Fruit fly (Drosophila melanogaster) whole organism, prepupa: ENCODE data around the gene CG32487.
A peak's percentile ranks its signal among the peaks of the same experiment; 100 is the strongest.

Experiments
- Blimp-1 ChIP-seq: fragments of 200-800 bp; sonication (Bioruptor generic); optimal IDR thresholded peaks from 3 replicates; lab custom pipeline; 2017; ENCODE audit warnings: missing biosample characterization, missing genetic modification characterization, mild to moderate bottlenecking, moderate library complexity, missing genetic modification reagents
- CG10669 ChIP-seq: fragments of 200-800 bp; sonication (Bioruptor generic); optimal IDR thresholded peaks from 3 replicates; lab custom pipeline; 2018; ENCODE audit warnings: missing biosample characterization, mild to moderate bottlenecking, missing genetic modification characterization, moderate library complexity
- CG11294 ChIP-seq: fragments of 200-800 bp; sonication (Bioruptor generic); IDR thresholded peaks from 2 replicates; pipeline ENCODE4 v1.3.6; 2022; ENCODE audit warnings: missing biosample characterization, missing genetic modification characterization
- CG11762 ChIP-seq: fragments of 200-800 bp; sonication (Bioruptor generic); optimal IDR thresholded peaks from 3 replicates; lab custom pipeline; 2016; ENCODE audit warnings: missing biosample characterization, missing genetic modification characterization; ENCODE audit not compliant: insufficient read depth
- CG15336 ChIP-seq: fragments of 200-800 bp; sonication (Bioruptor generic); IDR thresholded peaks from 2 replicates; pipeline ENCODE4 v1.3.6; 2022; ENCODE audit warnings: missing biosample characterization, missing genetic modification characterization
- CG3032 ChIP-seq: fragments of 200-800 bp; optimal IDR thresholded peaks from 2 replicates; lab custom pipeline; 2019; ENCODE audit warnings: missing biosample characterization, mild to moderate bottlenecking, missing genetic modification characterization, moderate library complexity
- CG31627 ChIP-seq: fragments of 200-800 bp; sonication (Bioruptor generic); optimal IDR thresholded peaks from 3 replicates; lab custom pipeline; 2016; ENCODE audit warnings: missing biosample characterization, missing genetic modification characterization
- CG3919 ChIP-seq: fragments of 200-800 bp; sonication (Bioruptor generic); optimal IDR thresholded peaks from 3 replicates; lab custom pipeline; 2016; ENCODE audit warnings: missing biosample characterization, missing genetic modification characterization
- CG4318 ChIP-seq: fragments of 200-800 bp; sonication (Bioruptor generic); optimal IDR thresholded peaks from 3 replicates; lab custom pipeline; 2017; ENCODE audit warnings: missing biosample characterization, mild to moderate bottlenecking, missing genetic modification characterization
- CG6163 ChIP-seq: fragments of 200-800 bp; sonication (Bioruptor generic); IDR thresholded peaks from 3 replicates; pipeline ENCODE4 v1.3.6; 2022; ENCODE audit warnings: missing biosample characterization, missing genetic modification characterization
- CG6276 ChIP-seq: fragments of 200-800 bp; sonication (Bioruptor generic); optimal IDR thresholded peaks from 2 replicates; lab custom pipeline; 2017; ENCODE audit warnings: missing biosample characterization, mild to moderate bottlenecking, missing genetic modification characterization
- CG6854 ChIP-seq: fragments of 200-800 bp; sonication (Bioruptor generic); optimal IDR thresholded peaks from 2 replicates; lab custom pipeline; 2017; ENCODE audit warnings: missing biosample characterization, mild to moderate bottlenecking, missing genetic modification characterization
- CG8119 ChIP-seq: fragments of 200-800 bp; sonication (Bioruptor generic); IDR thresholded peaks from 3 replicates; pipeline ENCODE4 v1.3.6; 2022; ENCODE audit warnings: missing biosample characterization, missing genetic modification characterization
- CG9139 ChIP-seq: fragments of 200-800 bp; sonication (Bioruptor generic); optimal IDR thresholded peaks from 3 replicates; lab custom pipeline; 2017; ENCODE audit warnings: missing biosample characterization, mild to moderate bottlenecking, missing genetic modification characterization
- Eip75B ChIP-seq: fragments of 200-800 bp; sonication (Bioruptor generic); optimal IDR thresholded peaks from 3 replicates; lab custom pipeline; 2016; ENCODE audit warnings: missing biosample characterization, missing genetic modification characterization
- Eip78C ChIP-seq: fragments of 200-800 bp; sonication (Bioruptor generic); peaks from one replicate; lab custom pipeline; 2016; ENCODE audit warnings: missing biosample characterization, missing genetic modification characterization
- Ets21C ChIP-seq: fragments of 200-800 bp; sonication (Bioruptor generic); optimal IDR thresholded peaks from 3 replicates; lab custom pipeline; 2016; ENCODE audit warnings: missing biosample characterization, missing genetic modification characterization
- Ets96B ChIP-seq: fragments of 200-800 bp; optimal IDR thresholded peaks from 2 replicates; lab custom pipeline; 2019; ENCODE audit warnings: missing biosample characterization, mild to moderate bottlenecking, missing genetic modification characterization, moderate library complexity
- Gug ChIP-seq: fragments of 200-800 bp; sonication (Bioruptor generic); IDR thresholded peaks from 2 replicates; pipeline ENCODE4 v1.3.6; 2022; ENCODE audit warnings: missing biosample characterization, missing genetic modification characterization
- Hr39 ChIP-seq: fragments of 200-800 bp; sonication (Bioruptor generic); optimal IDR thresholded peaks from 2 replicates; lab custom pipeline; 2016; ENCODE audit warnings: missing biosample characterization, missing genetic modification characterization
- Met ChIP-seq: fragments of 200-800 bp; sonication (Bioruptor generic); optimal IDR thresholded peaks from 3 replicates; lab custom pipeline; 2016; ENCODE audit warnings: missing biosample characterization, missing genetic modification characterization
- Smox ChIP-seq: fragments of 200-800 bp; sonication (Bioruptor generic); optimal IDR thresholded peaks from 3 replicates; lab custom pipeline; 2016; ENCODE audit warnings: missing biosample characterization, missing genetic modification characterization
- Sox14 ChIP-seq: fragments of 200-800 bp; sonication (Bioruptor generic); optimal IDR thresholded peaks from 3 replicates; lab custom pipeline; 2016; ENCODE audit warnings: missing biosample characterization, missing genetic modification characterization
- acj6 ChIP-seq: fragments of 200-800 bp; sonication (Bioruptor generic); optimal IDR thresholded peaks from 3 replicates; lab custom pipeline; 2016; ENCODE audit warnings: missing biosample characterization, missing genetic modification characterization
- cyc ChIP-seq: fragments of 200-800 bp; sonication (Bioruptor generic); optimal IDR thresholded peaks from 3 replicates; lab custom pipeline; 2016; ENCODE audit warnings: missing biosample characterization, missing genetic modification characterization
- eg ChIP-seq: fragments of 200-800 bp; sonication (Bioruptor generic); IDR thresholded peaks from 3 replicates; pipeline ENCODE4 v1.3.6; 2022; ENCODE audit warnings: missing biosample characterization, missing genetic modification characterization
- esn ChIP-seq: fragments of 200-800 bp; sonication (Bioruptor generic); optimal IDR thresholded peaks from 2 replicates; lab custom pipeline; 2016; ENCODE audit warnings: missing biosample characterization, mild to moderate bottlenecking, missing genetic modification characterization, moderate library complexity
- net ChIP-seq: fragments of 200-800 bp; sonication (Bioruptor generic); optimal IDR thresholded peaks from 3 replicates; lab custom pipeline; 2016; ENCODE audit warnings: missing biosample characterization, missing genetic modification characterization
- salr ChIP-seq, 2 experiments: fragments of 200-800 bp; sonication (Bioruptor generic); optimal IDR thresholded peaks; 3 replicates each; lab custom pipeline; 2016 to 2018; ENCODE audit warnings: missing biosample characterization in 2 of 2, missing genetic modification characterization in 2 of 2, mild to moderate bottlenecking in 1 of 2
- spab ChIP-seq: fragments of 200-800 bp; sonication (Bioruptor generic); optimal IDR thresholded peaks from 2 replicates; lab custom pipeline; 2017; ENCODE audit warnings: missing biosample characterization, mild to moderate bottlenecking, missing genetic modification characterization, missing genetic modification reagents
- ss ChIP-seq, 2 experiments: fragments of 200-800 bp; sonication (Bioruptor generic); optimal IDR thresholded peaks; 2 replicates in 1 of 2; 3 replicates in 1 of 2; lab custom pipeline; 2017 to 2018; ENCODE audit warnings: mild to moderate bottlenecking in 2 of 2, missing biosample characterization in 2 of 2, missing genetic modification characterization in 2 of 2, moderate library complexity in 1 of 2
- vri ChIP-seq: fragments of 200-800 bp; sonication (Bioruptor generic); optimal IDR thresholded peaks from 3 replicates; lab custom pipeline; 2016; ENCODE audit warnings: missing biosample characterization, mild to moderate bottlenecking, missing genetic modification characterization

Gene CG32487

DNA sequence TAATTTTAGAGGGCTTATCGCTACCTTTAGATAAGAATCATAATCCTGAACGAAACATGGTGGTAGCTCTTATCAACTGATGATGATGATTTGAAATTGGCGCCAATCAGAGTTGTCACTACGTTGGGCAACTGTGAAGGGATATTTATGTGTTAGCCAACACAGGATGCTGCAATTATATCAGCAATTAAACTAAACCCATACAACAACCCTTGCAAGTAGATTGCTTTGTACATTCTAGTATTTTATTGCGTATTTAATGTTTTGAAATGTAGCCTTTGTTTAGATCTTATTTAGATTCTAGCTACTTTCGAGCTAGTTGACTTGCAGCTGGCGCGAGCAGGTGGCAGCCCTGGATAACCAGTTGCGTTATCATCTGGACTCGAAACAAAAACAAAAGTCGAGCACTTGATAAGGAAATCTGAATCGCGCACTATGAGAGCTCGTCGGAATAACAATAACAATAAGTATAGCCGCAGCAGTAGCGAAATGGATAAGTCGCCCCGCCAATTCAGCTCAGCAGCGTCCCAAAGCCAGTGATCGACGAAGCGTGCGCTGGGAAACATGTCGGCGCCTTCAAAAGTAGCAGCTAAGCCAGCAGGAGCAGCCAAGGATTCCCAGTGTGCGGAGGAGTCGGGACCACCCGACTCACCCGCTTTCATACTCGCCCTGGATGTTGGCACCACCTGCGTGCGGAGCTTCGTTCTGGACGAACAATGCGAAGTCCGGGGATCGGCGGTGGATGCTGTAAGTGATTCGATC, 35.2 kb upstream of the CG32487 start, which contains the start of gene CG1271 (continued):
- peak; percentile 62 for TF ChIP-seq esn (GFP tag; lab: Kevin White, UChicago)
- TF ChIP-seq CG4318 = no peak
- peak; percentile 30; the same call in 1 of the 3 replicates for TF ChIP-seq eg (GFP tag; lab: Robert Waterston, UW)
- TF ChIP-seq cyc = peak; percentile 58
- TF ChIP-seq CG6163 (GFP tag; lab: Robert Waterston, UW) = peak; percentile 38; the same call in 2 of the 3 replicates
- TF ChIP-seq CG3032 (tag; lab: Kevin White, UChicago) = peak; percentile 63
- TF ChIP-seq CG10669 (GFP tag; lab: Kevin White, UChicago) = no peak
- no peak for TF ChIP-seq Hr39 (GFP tag; lab: Kevin White, UChicago)
- peak; percentile 20 for TF ChIP-seq Blimp-1
- TF ChIP-seq Eip75B (GFP tag; lab: Kevin White, UChicago) = peak; percentile 39
- TF ChIP-seq CG9139 (GFP tag; lab: Kevin White, UChicago) = no peak
- TF ChIP-seq CG31627 (GFP tag; lab: Kevin White, UChicago) = peak; percentile 64
- no peak for TF ChIP-seq Smox

dm6 chr3L:3050185-3050584, 33.1 kb upstream of the CG32487 start, which contains the start of gene CG32485:
CG32485 (plus strand) TSS chr3L:3050323.
- TF ChIP-seq Sox14 (GFP tag; lab: Kevin White, UChicago) (no peak), CG3032 (tag; lab: Kevin White, UChicago) (peak; percentile 27), ss (GFP tag; optimal IDR thresholded peaks at IDR 0.05; lab: Kevin White, UChicago) (peak in 1 of 2 experiments; percentile 22), CG8119 (peak; percentile 58; the same call in 1 of the 3 replicates), CG6163 (GFP tag; lab: Robert Waterston, UW) (peak; percentile 59; the same call in 2 of the 3 replicates), CG31627 (GFP tag; lab: Kevin White, UChicago) (no peak), spab (GFP tag; lab: Kevin White, UChicago) (no peak), Ets96B (peak; percentile 25), Eip78C (peak; percentile 33), CG11294 (GFP tag; lab: Robert Waterston, UW) (no peak), CG6854 (GFP tag; lab: Kevin White, UChicago) (peak; percentile 5), eg (GFP tag; lab: Robert Waterston, UW) (peak; percentile 40; the same call in 2 of the 3 replicates), Met (GFP tag; lab: Kevin White, UChicago) (no peak), CG15336 (GFP tag; lab: Robert Waterston, UW) (peak; percentile 38; the same call in 1 of the 2 replicates)

DNA sequence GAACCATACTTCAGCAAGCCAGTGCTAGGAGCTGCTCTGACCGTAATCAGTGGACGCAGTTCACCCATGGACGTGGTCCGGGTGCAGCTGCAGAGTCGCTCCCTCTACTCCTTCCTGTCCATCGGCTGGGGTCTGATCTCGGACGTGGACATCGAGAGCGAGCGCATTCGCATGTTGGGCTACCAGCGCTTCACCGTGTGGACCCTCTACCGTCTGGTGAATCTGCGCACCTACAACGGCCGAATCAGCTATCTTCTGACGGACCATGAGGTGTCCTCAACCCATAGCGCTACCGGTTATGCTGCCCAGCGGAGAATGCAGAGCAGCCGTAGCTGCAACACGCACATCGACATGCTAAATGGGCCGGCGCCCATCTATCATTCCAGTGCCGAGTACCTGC, 31.6 kb upstream of the CG32487 start:
- no peak for TF ChIP-seq acj6 (GFP tag; lab: Kevin White, UChicago)
- TF ChIP-seq salr (GFP tag; optimal IDR thresholded peaks at IDR 0.05; lab: Kevin White, UChicago) = no peak
- no peak for TF ChIP-seq vri (GFP tag; lab: Kevin White, UChicago)
- TF ChIP-seq Ets21C (GFP tag; lab: Kevin White, UChicago) = no peak
- TF ChIP-seq CG11762 (GFP tag; lab: Kevin White, UChicago) = no peak
- TF ChIP-seq Gug = no peak
- TF ChIP-seq CG6276 (GFP tag; lab: Kevin White, UChicago) = no peak
- no peak for TF ChIP-seq CG11294 (GFP tag; lab: Robert Waterston, UW)
- TF ChIP-seq Met (GFP tag; lab: Kevin White, UChicago) = no peak
- no peak for TF ChIP-seq CG3919 (GFP tag; lab: Kevin White, UChicago)
- no peak for TF ChIP-seq net (GFP tag; lab: Kevin White, UChicago)
